Worm (Caenorhabditis elegans): ENCODE measurements around the gene H04D03.2.

H04D03.2 gene

ce11 chrIII:10391628-10392027 lies 50.6 kb downstream of the H04D03.2 start, which contains the start of gene M03C11.9:
Gene M03C11.9 (minus strand): TSS chrIII:10391728.
- no peak for TF ChIP-seq dsc-1 (tag; optimal IDR thresholded peaks at IDR 0.05)
- TF ChIP-seq nhr-28 (tag; optimal IDR thresholded peaks at IDR 0.05) = no peak
- TF ChIP-seq nhr-85 (tag) = no peak
- TF ChIP-seq nhr-11 (tag; optimal IDR thresholded peaks at IDR 0.05) = no peak
- no peak for TF ChIP-seq mdl-1 (tag; optimal IDR thresholded peaks at IDR 0.05)

ce11 chrIII:10389608-10390007 lies 52.6 kb downstream of the H04D03.2 start:
- TF ChIP-seq pqm-1 (tag; optimal IDR thresholded peaks at IDR 0.05) = no peak
- TF ChIP-seq nhr-28 (tag; optimal IDR thresholded peaks at IDR 0.05) = no peak
- TF ChIP-seq mef-2 (tag; optimal IDR thresholded peaks at IDR 0.05) = no peak
- TF ChIP-seq nhr-47 (tag; optimal IDR thresholded peaks at IDR 0.05) = peak; percentile 37
- no peak for TF ChIP-seq egl-27 (tag; optimal IDR thresholded peaks at IDR 0.05)
- no peak for TF ChIP-seq hpl-2 (GFP tag; optimal IDR thresholded peaks at IDR 0.05)
- no peak for TF ChIP-seq pag-3 (tag; optimal IDR thresholded peaks at IDR 0.05; ENCODE audit: borderline replicate concordance, insufficient read depth)
- no peak for TF ChIP-seq efl-1 (optimal IDR thresholded peaks at IDR 0.05)
- TF ChIP-seq efl-1 (GFP tag; optimal IDR thresholded peaks at IDR 0.05 in 1 of 2) = no peak
- no peak for TF ChIP-seq sup-37 (GFP tag; optimal IDR thresholded peaks at IDR 0.05)
- TF ChIP-seq egl-13 (tag; optimal IDR thresholded peaks at IDR 0.05) = peak; percentile 72
- TF ChIP-seq fos-1 (tag; optimal IDR thresholded peaks at IDR 0.05) = no peak
- peak; percentile 87 for TF ChIP-seq dsc-1 (tag; optimal IDR thresholded peaks at IDR 0.05)
- no peak for TF ChIP-seq ceh-90 (tag; optimal IDR thresholded peaks at IDR 0.05)
- no peak for TF ChIP-seq unc-86 (tag; optimal IDR thresholded peaks at IDR 0.05)
- no peak for TF ChIP-seq efl-3 (GFP tag; optimal IDR thresholded peaks at IDR 0.05)
- no peak for TF ChIP-seq nhr-84 (tag; optimal IDR thresholded peaks at IDR 0.05)
- no peak for TF ChIP-seq aly-2 (tag; optimal IDR thresholded peaks at IDR 0.05)
- TF ChIP-seq ceh-63 (GFP tag; optimal IDR thresholded peaks at IDR 0.05) = no peak

Data from whole organism, L1 larva.